Fruit fly (Drosophila melanogaster) ovary, adult (tissue): ENCODE data around the gene CG14321.
"Not testable (repeated sequence)": the region's sequence is repeated elsewhere in the genome, so short reads cannot be mapped to it uniquely, and the experiment has no call there.

Source experiments
- CG17801 ChIP-seq: fragments of 200-800 bp; optimal IDR thresholded peaks from 2 replicates; lab custom pipeline; 2019; ENCODE audit warnings: missing biosample characterization, mild to moderate bottlenecking, missing genetic modification characterization, moderate library complexity; ENCODE audit not compliant: partially characterized antibody

The CG14321 gene

DNA sequence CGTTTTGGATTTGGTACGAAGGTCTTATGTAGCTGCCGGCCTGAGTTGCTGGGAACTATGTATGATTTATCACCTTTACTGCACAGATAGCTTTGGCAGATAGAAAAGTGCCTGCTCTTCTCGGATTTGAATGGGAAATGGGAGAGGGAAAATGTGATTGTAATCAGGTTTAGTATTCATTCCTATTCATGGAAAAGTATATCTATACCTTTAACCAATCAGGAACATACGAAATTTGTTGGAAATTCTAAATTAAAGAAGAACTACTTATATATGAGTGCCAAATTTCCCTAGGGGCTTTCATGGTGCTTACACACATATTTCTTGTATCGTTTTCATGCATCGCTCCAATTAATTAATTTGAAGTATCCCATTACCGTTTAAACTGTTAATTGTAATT is 8.4 kb upstream of the CG14321 start, which contains the start of gene Atg8b:
Gene Atg8b, minus strand, starts transcription at position 101 of the 400 bp plus-strand sequence.
- no peak for TF ChIP-seq CG17801 (GFP tag; lab: Kevin White, UChicago)

DNA sequence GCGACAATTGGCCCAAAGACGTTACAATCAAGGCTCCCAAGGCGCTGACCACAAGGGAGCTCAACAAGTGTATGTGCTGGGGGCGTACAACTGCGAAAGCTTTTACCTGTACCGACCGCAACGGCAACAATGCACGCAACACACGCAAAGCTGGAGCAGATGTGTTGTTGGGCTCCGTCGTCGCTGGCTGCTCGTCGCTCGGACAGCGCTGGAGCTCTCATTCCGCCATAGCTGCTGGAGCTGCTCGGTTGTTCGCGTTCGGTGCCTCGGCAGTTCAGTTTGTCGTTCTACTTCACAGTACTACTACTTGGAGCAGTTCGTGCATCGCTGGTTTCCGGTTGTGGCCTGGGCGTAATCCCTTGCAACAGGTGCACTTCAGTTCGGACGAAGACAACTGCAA is 7.8 kb upstream of the CG14321 start, which contains the start of gene Lgr1:
Gene Lgr1, plus strand, starts transcription at position 220 of the 400 bp plus-strand sequence.
- no peak for TF ChIP-seq CG17801 (GFP tag; lab: Kevin White, UChicago)

dm6 chr3R:17736311-17736710 is 2.9 kb downstream of the CG14321 start, which contains the start of gene TyrRII:
Gene TyrRII (plus strand): TSS chr3R:17736611.
- no peak for TF ChIP-seq CG17801 (GFP tag; lab: Kevin White, UChicago)

DNA sequence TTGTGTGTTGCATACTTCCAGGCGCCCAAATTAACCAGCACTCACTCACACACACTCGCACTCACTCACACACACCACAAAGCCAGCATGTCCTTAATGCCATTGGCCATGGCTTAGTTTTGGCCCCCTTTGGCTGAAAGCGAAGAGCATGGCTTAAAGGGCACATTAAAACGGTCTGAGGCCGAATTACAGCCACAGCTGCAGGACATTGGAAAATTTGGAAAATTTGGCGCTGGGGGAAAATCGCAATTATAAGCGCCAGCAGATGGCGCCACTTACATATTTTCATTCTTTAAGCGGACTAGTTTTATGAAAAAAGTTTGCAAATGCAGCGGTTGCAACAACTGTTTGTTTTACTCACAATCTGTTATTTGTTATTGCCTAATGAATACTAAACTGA is 9.1 kb downstream of the CG14321 start:
- TF ChIP-seq CG17801 (GFP tag; lab: Kevin White, UChicago), result no peak

- no peak for TF ChIP-seq CG17801 (GFP tag; lab: Kevin White, UChicago)
Measured at dm6 chr3R:17758905-17759304, 25.5 kb downstream of the CG14321 start.

DNA sequence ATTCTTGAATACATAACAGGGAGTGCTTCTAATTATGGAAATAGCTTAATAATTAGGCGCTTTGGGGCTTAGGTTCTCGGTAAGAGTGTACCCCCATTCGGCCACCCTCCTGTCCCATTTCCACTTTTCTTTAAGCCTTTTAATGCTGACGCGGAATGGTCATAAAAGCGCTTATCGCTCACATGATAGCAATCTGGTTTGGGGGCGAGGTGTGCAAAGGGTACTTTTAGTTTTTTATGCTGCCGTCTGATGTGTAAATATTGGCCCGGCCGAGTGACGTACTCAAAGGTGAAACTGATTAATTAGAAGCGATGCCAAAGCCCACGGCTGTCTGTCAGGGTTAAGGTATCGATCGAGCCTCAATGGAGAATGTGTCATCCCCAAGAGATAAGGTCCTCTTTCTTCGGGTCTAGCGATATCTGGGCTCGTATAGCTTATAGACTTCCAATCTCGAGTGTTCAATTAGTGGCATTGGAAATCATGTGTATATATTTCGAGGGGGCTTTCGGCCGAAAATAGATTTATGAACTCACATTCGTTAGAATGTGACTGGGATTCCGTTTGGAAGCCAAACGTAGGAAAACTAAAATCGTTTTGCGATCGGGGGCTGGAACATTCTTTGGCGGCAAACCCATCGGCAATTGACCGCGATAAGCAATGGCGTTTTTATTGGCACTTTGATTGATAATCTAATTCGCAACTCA is 26.5 kb downstream of the CG14321 start:
- TF ChIP-seq CG17801 (GFP tag; lab: Kevin White, UChicago), result no peak

DNA sequence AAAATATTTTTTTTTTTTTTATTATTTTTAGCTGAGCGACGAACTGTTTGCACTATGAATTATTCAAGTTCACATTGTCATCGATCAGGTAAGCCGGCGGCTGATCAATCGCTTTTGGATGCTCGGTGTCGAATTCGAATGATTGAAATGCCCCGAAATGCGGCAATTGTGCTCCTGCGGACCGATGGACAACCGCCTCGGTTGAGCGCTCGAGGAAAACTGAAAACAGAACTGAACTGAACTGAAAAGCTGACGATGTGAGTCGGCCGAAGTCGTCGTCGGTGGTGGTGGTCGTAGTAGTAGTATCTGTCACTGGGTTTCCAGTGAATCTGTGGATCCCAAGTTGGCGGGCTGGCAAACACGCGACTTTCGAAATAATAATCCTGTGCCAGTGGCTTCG is 28.9 kb downstream of the CG14321 start:
- no peak for TF ChIP-seq CG17801 (GFP tag; lab: Kevin White, UChicago)

- not testable (repeated sequence) for TF ChIP-seq CG17801 (GFP tag; lab: Kevin White, UChicago)
Measured at dm6 chr3R:17763088-17763487, 29.7 kb downstream of the CG14321 start, which contains the start of gene TyrR. Gene TyrR (minus strand): TSS chr3R:17763188.

DNA sequence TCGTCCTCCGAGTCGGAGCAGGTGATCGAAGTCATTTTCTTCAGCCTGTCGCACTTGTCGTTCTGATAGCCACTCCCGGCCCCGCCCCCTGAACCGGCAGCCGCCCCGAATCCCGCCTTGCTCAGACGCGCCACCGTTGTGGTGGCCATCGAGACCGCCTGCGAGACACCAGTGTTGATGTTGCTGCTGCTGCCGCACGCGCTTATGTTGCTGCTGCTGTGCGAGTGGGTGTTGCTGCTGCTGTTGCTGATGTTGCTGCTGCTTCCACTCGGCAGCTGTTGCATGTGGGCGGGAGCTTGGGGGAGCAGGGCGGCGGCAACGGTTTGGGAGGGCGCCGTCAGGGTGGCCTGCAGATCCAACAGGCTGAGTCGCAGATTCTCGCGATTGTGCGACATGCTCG is 40.5 kb downstream of the CG14321 start:
- TF ChIP-seq CG17801 (GFP tag; lab: Kevin White, UChicago), result no peak

DNA sequence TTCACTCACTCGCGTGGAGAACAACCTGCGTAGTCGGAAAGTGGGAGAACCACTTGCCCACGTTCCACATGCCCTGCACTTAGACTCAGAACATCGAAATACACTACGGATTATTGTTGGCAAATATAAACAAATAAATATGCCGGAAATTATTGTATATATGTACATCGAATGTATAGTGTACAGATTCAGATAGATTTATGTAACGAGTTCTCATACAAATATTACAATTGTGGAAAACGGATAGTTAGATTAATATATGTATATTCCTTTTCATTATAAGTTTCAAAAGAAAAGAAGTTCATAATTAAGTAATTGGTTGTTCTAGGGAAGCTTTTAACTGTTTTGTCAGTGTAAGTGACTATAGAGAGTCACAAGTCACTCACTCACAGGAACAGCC is 41.1 kb downstream of the CG14321 start:
- no peak for TF ChIP-seq CG17801 (GFP tag; lab: Kevin White, UChicago)

dm6 chr3R:17776104-17776589 is 42.7 kb downstream of the CG14321 start:
- no peak for TF ChIP-seq CG17801 (GFP tag; lab: Kevin White, UChicago)

dm6 chr3R:17776952-17777407 is 43.6 kb downstream of the CG14321 start:
- no peak for TF ChIP-seq CG17801 (GFP tag; lab: Kevin White, UChicago)

dm6 chr3R:17781371-17781770 is 48.0 kb downstream of the CG14321 start:
- TF ChIP-seq CG17801 (GFP tag; lab: Kevin White, UChicago), result peak; percentile 41

dm6 chr3R:17783144-17783543 is 49.7 kb downstream of the CG14321 start:
- no peak for TF ChIP-seq CG17801 (GFP tag; lab: Kevin White, UChicago)
